Fruit fly (Drosophila melanogaster) whole organism, prepupa: Measurements from ENCODE around the gene CG32298.

ENCODE experiments used
- Blimp-1 ChIP-seq: fragments of 200-800 bp; sonication (Bioruptor generic); optimal IDR thresholded peaks from 3 replicates; lab custom pipeline; 2017; ENCODE audit warnings: missing biosample characterization, missing genetic modification characterization, mild to moderate bottlenecking, moderate library complexity, missing genetic modification reagents
- CG10669 ChIP-seq: fragments of 200-800 bp; sonication (Bioruptor generic); optimal IDR thresholded peaks from 3 replicates; lab custom pipeline; 2018; ENCODE audit warnings: missing biosample characterization, mild to moderate bottlenecking, missing genetic modification characterization, moderate library complexity
- CG11294 ChIP-seq: fragments of 200-800 bp; sonication (Bioruptor generic); IDR thresholded peaks from 2 replicates; pipeline ENCODE4 v1.3.6; 2022; ENCODE audit warnings: missing biosample characterization, missing genetic modification characterization
- CG11762 ChIP-seq: fragments of 200-800 bp; sonication (Bioruptor generic); optimal IDR thresholded peaks from 3 replicates; lab custom pipeline; 2016; ENCODE audit warnings: missing biosample characterization, missing genetic modification characterization; ENCODE audit not compliant: insufficient read depth
- CG11902 ChIP-seq: fragments of 200-800 bp; sonication (Bioruptor generic); optimal IDR thresholded peaks from 3 replicates; lab custom pipeline; 2016; ENCODE audit warnings: missing biosample characterization, missing genetic modification characterization
- CG1621 ChIP-seq: fragments of 200-800 bp; sonication (Bioruptor generic); optimal IDR thresholded peaks from 3 replicates; lab custom pipeline; 2018; ENCODE audit warnings: missing biosample characterization, mild to moderate bottlenecking, missing genetic modification characterization
- CG16779 ChIP-seq: fragments of 200-800 bp; sonication (Bioruptor generic); optimal IDR thresholded peaks from 3 replicates; lab custom pipeline; 2017; ENCODE audit warnings: missing biosample characterization, mild to moderate bottlenecking, missing genetic modification characterization
- CG3032 ChIP-seq: fragments of 200-800 bp; optimal IDR thresholded peaks from 2 replicates; lab custom pipeline; 2019; ENCODE audit warnings: missing biosample characterization, mild to moderate bottlenecking, missing genetic modification characterization, moderate library complexity
- CG32006 ChIP-seq: fragments of 200-800 bp; sonication (Bioruptor generic); optimal IDR thresholded peaks from 3 replicates; lab custom pipeline; 2017; ENCODE audit warnings: missing biosample characterization, mild to moderate bottlenecking, missing genetic modification characterization
- CG34406 ChIP-seq: fragments of 200-800 bp; sonication (Bioruptor generic); optimal IDR thresholded peaks from 3 replicates; lab custom pipeline; 2016; ENCODE audit warnings: missing biosample characterization, missing genetic modification characterization
- CG6163 ChIP-seq: fragments of 200-800 bp; sonication (Bioruptor generic); IDR thresholded peaks from 3 replicates; pipeline ENCODE4 v1.3.6; 2022; ENCODE audit warnings: missing biosample characterization, missing genetic modification characterization
- CG6276 ChIP-seq: fragments of 200-800 bp; sonication (Bioruptor generic); optimal IDR thresholded peaks from 2 replicates; lab custom pipeline; 2017; ENCODE audit warnings: missing biosample characterization, mild to moderate bottlenecking, missing genetic modification characterization
- CG6792 ChIP-seq: fragments of 200-800 bp; sonication (Bioruptor generic); optimal IDR thresholded peaks from 3 replicates; lab custom pipeline; 2016; ENCODE audit warnings: missing biosample characterization, missing genetic modification characterization
- CG8119 ChIP-seq: fragments of 200-800 bp; sonication (Bioruptor generic); IDR thresholded peaks from 3 replicates; pipeline ENCODE4 v1.3.6; 2022; ENCODE audit warnings: missing biosample characterization, missing genetic modification characterization
- CG8319 ChIP-seq: fragments of 200-800 bp; sonication (Bioruptor generic); optimal IDR thresholded peaks from 3 replicates; lab custom pipeline; 2016; ENCODE audit warnings: missing biosample characterization, missing genetic modification characterization
- Eip75B ChIP-seq: fragments of 200-800 bp; sonication (Bioruptor generic); optimal IDR thresholded peaks from 3 replicates; lab custom pipeline; 2016; ENCODE audit warnings: missing biosample characterization, missing genetic modification characterization
- Eip78C ChIP-seq: fragments of 200-800 bp; sonication (Bioruptor generic); peaks from one replicate; lab custom pipeline; 2016; ENCODE audit warnings: missing biosample characterization, missing genetic modification characterization
- Eip93F ChIP-seq: fragments of 200-800 bp; sonication (Bioruptor generic); optimal IDR thresholded peaks from 2 replicates; lab custom pipeline; 2016; ENCODE audit warnings: missing biosample characterization, mild to moderate bottlenecking, missing genetic modification characterization
- Ets96B ChIP-seq: fragments of 200-800 bp; optimal IDR thresholded peaks from 2 replicates; lab custom pipeline; 2019; ENCODE audit warnings: missing biosample characterization, mild to moderate bottlenecking, missing genetic modification characterization, moderate library complexity
- Gug ChIP-seq: fragments of 200-800 bp; sonication (Bioruptor generic); IDR thresholded peaks from 2 replicates; pipeline ENCODE4 v1.3.6; 2022; ENCODE audit warnings: missing biosample characterization, missing genetic modification characterization
- Hr38 ChIP-seq: sonication (Bioruptor generic); optimal IDR thresholded peaks from 2 replicates; lab custom pipeline; 2016; ENCODE audit warnings: missing biosample characterization, missing genetic modification characterization
- Smox ChIP-seq: fragments of 200-800 bp; sonication (Bioruptor generic); optimal IDR thresholded peaks from 3 replicates; lab custom pipeline; 2016; ENCODE audit warnings: missing biosample characterization, missing genetic modification characterization
- Sox102F ChIP-seq: fragments of 200-800 bp; sonication (Bioruptor generic); optimal IDR thresholded peaks from 2 replicates; lab custom pipeline; 2016; ENCODE audit warnings: missing biosample characterization, mild to moderate bottlenecking, missing genetic modification characterization
- Sox15 ChIP-seq: fragments of 200-800 bp; sonication (Bioruptor generic); optimal IDR thresholded peaks from 3 replicates; lab custom pipeline; 2016; ENCODE audit warnings: missing biosample characterization, missing genetic modification characterization
- acj6 ChIP-seq: fragments of 200-800 bp; sonication (Bioruptor generic); optimal IDR thresholded peaks from 3 replicates; lab custom pipeline; 2016; ENCODE audit warnings: missing biosample characterization, missing genetic modification characterization
- dac ChIP-seq: fragments of 200-800 bp; sonication (Bioruptor generic); optimal IDR thresholded peaks from 2 replicates; lab custom pipeline; 2017; ENCODE audit warnings: missing biosample characterization, mild to moderate bottlenecking, missing genetic modification characterization
- dsx ChIP-seq: fragments of 200-800 bp; optimal IDR thresholded peaks from 3 replicates; lab custom pipeline; 2019; ENCODE audit warnings: missing biosample characterization, mild to moderate bottlenecking, missing genetic modification characterization, moderate library complexity; ENCODE audit not compliant: poor library complexity, severe bottlenecking
- esn ChIP-seq: fragments of 200-800 bp; sonication (Bioruptor generic); optimal IDR thresholded peaks from 2 replicates; lab custom pipeline; 2016; ENCODE audit warnings: missing biosample characterization, mild to moderate bottlenecking, missing genetic modification characterization, moderate library complexity
- fd59A ChIP-seq: fragments of 200-800 bp; sonication (Bioruptor generic); optimal IDR thresholded peaks from 2 replicates; lab custom pipeline; 2017; ENCODE audit warnings: missing biosample characterization, mild to moderate bottlenecking, missing genetic modification characterization, missing genetic modification reagents
- fd85E ChIP-seq: fragments of 200-800 bp; sonication (Bioruptor generic); optimal IDR thresholded peaks from 3 replicates; lab custom pipeline; 2016; ENCODE audit warnings: missing biosample characterization, missing genetic modification characterization
- net ChIP-seq: fragments of 200-800 bp; sonication (Bioruptor generic); optimal IDR thresholded peaks from 3 replicates; lab custom pipeline; 2016; ENCODE audit warnings: missing biosample characterization, missing genetic modification characterization
- pdm3 ChIP-seq: fragments of 200-800 bp; sonication (Bioruptor generic); optimal IDR thresholded peaks from 3 replicates; lab custom pipeline; 2016; ENCODE audit warnings: missing biosample characterization, missing genetic modification characterization
- salr ChIP-seq, 2 experiments: fragments of 200-800 bp; sonication (Bioruptor generic); optimal IDR thresholded peaks; 3 replicates each; lab custom pipeline; 2016 to 2018; ENCODE audit warnings: missing biosample characterization in 2 of 2, missing genetic modification characterization in 2 of 2, mild to moderate bottlenecking in 1 of 2
- spab ChIP-seq: fragments of 200-800 bp; sonication (Bioruptor generic); optimal IDR thresholded peaks from 2 replicates; lab custom pipeline; 2017; ENCODE audit warnings: missing biosample characterization, mild to moderate bottlenecking, missing genetic modification characterization, missing genetic modification reagents
- ss ChIP-seq, 2 experiments: fragments of 200-800 bp; sonication (Bioruptor generic); optimal IDR thresholded peaks; 2 replicates in 1 of 2; 3 replicates in 1 of 2; lab custom pipeline; 2017 to 2018; ENCODE audit warnings: mild to moderate bottlenecking in 2 of 2, missing biosample characterization in 2 of 2, missing genetic modification characterization in 2 of 2, moderate library complexity in 1 of 2
- svp ChIP-seq: fragments of 200-800 bp; sonication (Bioruptor generic); peaks from one replicate; lab custom pipeline; 2016; ENCODE audit warnings: missing biosample characterization, missing genetic modification characterization
- topi ChIP-seq: fragments of 200-800 bp; sonication (Bioruptor generic); optimal IDR thresholded peaks from 3 replicates; lab custom pipeline; 2016; ENCODE audit warnings: missing biosample characterization, missing genetic modification characterization
- vri ChIP-seq: fragments of 200-800 bp; sonication (Bioruptor generic); optimal IDR thresholded peaks from 3 replicates; lab custom pipeline; 2016; ENCODE audit warnings: missing biosample characterization, mild to moderate bottlenecking, missing genetic modification characterization

The CG32298 gene

dm6 chr3L:2410869-2411268 lies 20.1 kb upstream of the CG32298 start (continued):
- TF ChIP-seq Ets96B = peak; percentile 55
- TF ChIP-seq CG1621 (tag; lab: Kevin White, UChicago) = no peak
- TF ChIP-seq CG34406 (GFP tag; lab: Kevin White, UChicago) = peak; percentile 22
- peak in 1 of 2 experiments; percentile 19 for TF ChIP-seq salr (GFP tag; optimal IDR thresholded peaks at IDR 0.05; lab: Kevin White, UChicago)
- TF ChIP-seq CG11294 (GFP tag; lab: Robert Waterston, UW) = no peak
- TF ChIP-seq esn = peak; percentile 16
- TF ChIP-seq Smox (GFP tag; lab: Kevin White, UChicago) = peak; percentile 2

dm6 chr3L:2409289-2409688 lies 18.5 kb upstream of the CG32298 start:
- TF ChIP-seq spab (GFP tag; lab: Kevin White, UChicago) = no peak
- no peak for TF ChIP-seq CG32006 (GFP tag; lab: Kevin White, UChicago)
- no peak for TF ChIP-seq fd85E (GFP tag; lab: Kevin White, UChicago)
- no peak for TF ChIP-seq Sox15 (GFP tag; lab: Kevin White, UChicago)
- TF ChIP-seq CG3032 (tag; lab: Kevin White, UChicago) = no peak
- TF ChIP-seq CG10669 (GFP tag; lab: Kevin White, UChicago) = no peak
- no peak for TF ChIP-seq Eip93F (GFP tag; lab: Kevin White, UChicago)
- TF ChIP-seq CG11294 (GFP tag; lab: Robert Waterston, UW) = no peak
- no peak for TF ChIP-seq fd59A (GFP tag; lab: Kevin White, UChicago)
- TF ChIP-seq Eip78C (GFP tag; lab: Kevin White, UChicago) = no peak
- TF ChIP-seq CG6792 (GFP tag; lab: Kevin White, UChicago) = no peak
- no peak for TF ChIP-seq ss (GFP tag; optimal IDR thresholded peaks at IDR 0.05; lab: Kevin White, UChicago)
- no peak for TF ChIP-seq topi (GFP tag; lab: Kevin White, UChicago)
- TF ChIP-seq CG8119 (GFP tag; lab: Robert Waterston, UW) = no peak
- TF ChIP-seq Eip75B = no peak
- TF ChIP-seq CG11762 (GFP tag; lab: Kevin White, UChicago) = no peak
- no peak for TF ChIP-seq CG11902 (GFP tag; lab: Kevin White, UChicago)

dm6 chr3L:2407945-2408344 lies 17.2 kb upstream of the CG32298 start:
- no peak for TF ChIP-seq CG8319 (GFP tag; lab: Kevin White, UChicago)
- peak; percentile 35; the same call in 1 of the 3 replicates for TF ChIP-seq CG6163 (GFP tag; lab: Robert Waterston, UW)
- TF ChIP-seq fd59A (GFP tag; lab: Kevin White, UChicago) = no peak
- TF ChIP-seq Sox102F = no peak

- TF ChIP-seq Hr38 (GFP tag; lab: Kevin White, UChicago) (no peak), topi (GFP tag; lab: Kevin White, UChicago) (no peak), net (GFP tag; lab: Kevin White, UChicago) (no peak), dsx (GFP tag; lab: Kevin White, UChicago) (no peak), fd85E (GFP tag; lab: Kevin White, UChicago) (no peak), CG8319 (GFP tag; lab: Kevin White, UChicago) (no peak), Eip75B (no peak), salr (GFP tag; optimal IDR thresholded peaks at IDR 0.05; lab: Kevin White, UChicago) (no peak), CG10669 (GFP tag; lab: Kevin White, UChicago) (no peak), CG11762 (GFP tag; lab: Kevin White, UChicago) (no peak), Gug (GFP tag; lab: Robert Waterston, UW) (no peak)
Measured at dm6 chr3L:2407271-2407670, 16.5 kb upstream of the CG32298 start.

- TF ChIP-seq Blimp-1 (GFP tag; lab: Kevin White, UChicago) = no peak
- no peak for TF ChIP-seq pdm3
- no peak for TF ChIP-seq topi (GFP tag; lab: Kevin White, UChicago)
- no peak for TF ChIP-seq CG6276 (GFP tag; lab: Kevin White, UChicago)
- TF ChIP-seq svp = no peak
- TF ChIP-seq dac (GFP tag; lab: Kevin White, UChicago) = no peak
- TF ChIP-seq CG16779 (tag; lab: Kevin White, UChicago) = no peak
- TF ChIP-seq acj6 (GFP tag; lab: Kevin White, UChicago) = no peak
- no peak for TF ChIP-seq vri (GFP tag; lab: Kevin White, UChicago)
Measured at dm6 chr3L:2402206-2402605, 11.4 kb upstream of the CG32298 start.
